Fruit fly (Drosophila melanogaster) whole organism, embryonic: ENCODE results near the gene Hexim.
A peak's percentile ranks its signal among the peaks of the same experiment; 100 is the strongest.

Experiments used
- Ada2b ChIP-seq: fragments of 200-800 bp; sonication (Bioruptor generic); IDR thresholded peaks from 2 replicates; pipeline ENCODE4 v1.3.6; 2022; ENCODE audit warnings: missing biosample characterization, missing genetic modification characterization
- Adf1 ChIP-seq: fragments of 200-800 bp; sonication (Bioruptor generic); IDR thresholded peaks from 2 replicates; pipeline ENCODE4 v1.3.6; 2022; ENCODE audit warnings: missing biosample characterization, missing genetic modification characterization
- Bgb ChIP-seq: fragments of 200-800 bp; sonication (Bioruptor generic); IDR thresholded peaks from 2 replicates; pipeline ENCODE4 v1.3.6; 2022; ENCODE audit warnings: missing biosample characterization, missing genetic modification characterization; ENCODE audit not compliant: partially characterized antibody
- CG11085 ChIP-seq: fragments of 200-800 bp; sonication (Bioruptor generic); IDR thresholded peaks from 2 replicates; pipeline ENCODE4 v1.3.6; 2022; ENCODE audit warnings: missing biosample characterization, missing genetic modification characterization
- CG11504 ChIP-seq: fragments of 200-800 bp; sonication (Bioruptor generic); optimal IDR thresholded peaks from 3 replicates; lab custom pipeline; 2019; ENCODE audit warnings: missing biosample characterization, mild to moderate bottlenecking, missing genetic modification characterization, moderate library complexity
- CG12659 ChIP-seq: fragments of 200-800 bp; sonication (Bioruptor generic); optimal IDR thresholded peaks from 3 replicates; lab custom pipeline; 2017; ENCODE audit warnings: mild to moderate bottlenecking, missing biosample characterization, missing genetic modification reagents, missing genetic modification characterization
- CG12769 ChIP-seq: fragments of 200-800 bp; sonication (Bioruptor generic); optimal IDR thresholded peaks from 2 replicates; lab custom pipeline; 2019; ENCODE audit warnings: missing biosample characterization, mild to moderate bottlenecking, missing genetic modification characterization, moderate library complexity
- CG13296 ChIP-seq: fragments of 200-800 bp; sonication (Bioruptor generic); optimal IDR thresholded peaks from 3 replicates; lab custom pipeline; 2018; ENCODE audit warnings: missing biosample characterization, mild to moderate bottlenecking, missing genetic modification characterization
- CG16779 ChIP-seq: fragments of 200-800 bp; sonication (Bioruptor generic); IDR thresholded peaks from 2 replicates; pipeline ENCODE4 v1.3.6; 2022; ENCODE audit warnings: missing biosample characterization, missing genetic modification characterization
- CG16815 ChIP-seq: fragments of 200-800 bp; sonication (Bioruptor generic); optimal IDR thresholded peaks from 3 replicates; lab custom pipeline; 2017; ENCODE audit warnings: missing biosample characterization, mild to moderate bottlenecking, missing genetic modification characterization
- CG2120 ChIP-seq: fragments of 200-800 bp; sonication (Bioruptor generic); optimal IDR thresholded peaks from 3 replicates; lab custom pipeline; 2016; ENCODE audit warnings: missing biosample characterization, missing genetic modification characterization
- CG33213 ChIP-seq: fragments of 200-800 bp; sonication (Bioruptor generic); optimal IDR thresholded peaks from 3 replicates; lab custom pipeline; 2016; ENCODE audit warnings: missing biosample characterization, missing genetic modification characterization
- CG34224 ChIP-seq: fragments of 200-800 bp; sonication (Bioruptor generic); IDR thresholded peaks from 3 replicates; pipeline ENCODE4 v1.3.6; 2022; ENCODE audit warnings: missing biosample characterization, missing genetic modification characterization; ENCODE audit not compliant: partially characterized antibody
- CG5953 ChIP-seq: fragments of 200-800 bp; sonication (Bioruptor generic); IDR thresholded peaks from 2 replicates; pipeline ENCODE4 v1.3.6; 2022; ENCODE audit warnings: missing biosample characterization, missing genetic modification characterization
- CG7839 ChIP-seq: fragments of 200-800 bp; sonication (Bioruptor generic); optimal IDR thresholded peaks from 3 replicates; lab custom pipeline; 2018; ENCODE audit warnings: missing biosample characterization, mild to moderate bottlenecking, missing genetic modification characterization, moderate library complexity
- CG9437 ChIP-seq: fragments of 200-800 bp; sonication (Bioruptor generic); optimal IDR thresholded peaks from 2 replicates; lab custom pipeline; 2018; ENCODE audit warnings: missing biosample characterization, mild to moderate bottlenecking, missing genetic modification characterization
- CHES-1-like ChIP-seq: fragments of 200-800 bp; sonication (Bioruptor generic); optimal IDR thresholded peaks from 2 replicates; lab custom pipeline; 2016; ENCODE audit warnings: missing biosample characterization, missing genetic modification characterization
- D19B ChIP-seq: fragments of 200-800 bp; sonication (Bioruptor generic); optimal IDR thresholded peaks from 2 replicates; lab custom pipeline; 2017; ENCODE audit warnings: missing biosample characterization, mild to moderate bottlenecking, missing genetic modification characterization
- Dll ChIP-seq: fragments of 200-800 bp; sonication (Bioruptor generic); IDR thresholded peaks from 4 replicates; pipeline ENCODE4 v1.3.6; 2022; ENCODE audit warnings: missing biosample characterization, missing genetic modification characterization; ENCODE audit not compliant: partially characterized antibody
- H2.0 ChIP-seq: fragments of 200-800 bp; sonication (Bioruptor generic); IDR thresholded peaks from 2 replicates; pipeline ENCODE4 v1.3.6; 2022; ENCODE audit warnings: missing biosample characterization, missing genetic modification characterization
- HLHmδ ChIP-seq: fragments of 200-800 bp; sonication (Bioruptor generic); optimal IDR thresholded peaks from 2 replicates; lab custom pipeline; 2018; ENCODE audit warnings: missing biosample characterization, mild to moderate bottlenecking, missing genetic modification characterization, moderate library complexity
- MBD-R2 ChIP-seq: fragments of 200-800 bp; sonication (Bioruptor generic); IDR thresholded peaks from 2 replicates; pipeline ENCODE4 v1.3.6; 2022; ENCODE audit warnings: missing biosample characterization, missing genetic modification characterization
- Med ChIP-seq: fragments of 200-800 bp; sonication (Bioruptor generic); peaks from one replicate; lab custom pipeline; 2016; ENCODE audit warnings: missing biosample characterization, missing genetic modification characterization, mild to moderate bottlenecking, inconsistent platforms, moderate library complexity
- NFAT ChIP-seq: fragments of 200-800 bp; sonication (Bioruptor generic); IDR thresholded peaks from 2 replicates; pipeline ENCODE4 v1.3.6; 2022; ENCODE audit warnings: missing biosample characterization, missing genetic modification characterization
- Nf-YC ChIP-seq: fragments of 200-800 bp; optimal IDR thresholded peaks from 3 replicates; lab custom pipeline; 2019; ENCODE audit warnings: missing biosample characterization, mild to moderate bottlenecking, missing genetic modification characterization, moderate library complexity
- PHDP ChIP-seq: fragments of 200-800 bp; sonication (Bioruptor generic); optimal IDR thresholded peaks from 3 replicates; lab custom pipeline; 2018; ENCODE audit warnings: missing biosample characterization, mild to moderate bottlenecking, missing genetic modification characterization, moderate library complexity
- Six4 ChIP-seq: fragments of 200-800 bp; sonication (Bioruptor generic); optimal IDR thresholded peaks from 2 replicates; lab custom pipeline; 2016; ENCODE audit warnings: missing biosample characterization, missing genetic modification characterization
- ap ChIP-seq: fragments of 200-800 bp; sonication (Bioruptor generic); IDR thresholded peaks from 2 replicates; pipeline ENCODE4 v1.3.6; 2022; ENCODE audit warnings: missing biosample characterization, missing genetic modification characterization
- cg ChIP-seq: fragments of 200-800 bp; sonication (Bioruptor generic); optimal IDR thresholded peaks from 3 replicates; lab custom pipeline; 2019; ENCODE audit warnings: missing biosample characterization, mild to moderate bottlenecking, missing genetic modification characterization, moderate library complexity
- croc ChIP-seq: fragments of 200-800 bp; sonication (Bioruptor generic); conservative IDR thresholded peaks from 3 replicates; pipeline ENCODE4 v1.3.6; 2022; ENCODE audit warnings: missing biosample characterization, missing genetic modification characterization
- dati ChIP-seq: fragments of 200-800 bp; sonication (Bioruptor generic); IDR thresholded peaks from 2 replicates; pipeline ENCODE4 v1.3.6; 2022; ENCODE audit warnings: missing biosample characterization, missing genetic modification characterization
- fd3F ChIP-seq: fragments of 200-800 bp; sonication (Bioruptor generic); optimal IDR thresholded peaks from 2 replicates; lab custom pipeline; 2018; ENCODE audit warnings: missing biosample characterization, mild to moderate bottlenecking, missing genetic modification characterization, moderate library complexity
- gt ChIP-seq: fragments of 200-800 bp; sonication (Bioruptor generic); IDR thresholded peaks from 2 replicates; pipeline ENCODE4 v1.3.6; 2022; ENCODE audit warnings: missing biosample characterization, missing genetic modification characterization
- kay ChIP-seq: fragments of 200-800 bp; sonication (Bioruptor generic); optimal IDR thresholded peaks from 2 replicates; lab custom pipeline; 2016; ENCODE audit warnings: missing biosample characterization, missing genetic modification characterization
- lilli ChIP-seq: fragments of 200-800 bp; sonication (Bioruptor generic); optimal IDR thresholded peaks from 3 replicates; lab custom pipeline; 2016; ENCODE audit warnings: missing biosample characterization, missing genetic modification characterization
- lola ChIP-seq, 3 experiments: fragments of >200 bp in 2 of 3; fragments of 200-800 bp in 1 of 3; sonication (Bioruptor generic) in 1 of 3; optimal IDR thresholded peaks; 2 replicates each; lab custom pipeline; 2017 to 2019; ENCODE audit warnings: missing biosample characterization in 3 of 3, missing genetic modification characterization in 3 of 3, mild to moderate bottlenecking in 1 of 3, moderate library complexity in 1 of 3
- nerfin-2 ChIP-seq: fragments of 200-800 bp; sonication (Bioruptor generic); IDR thresholded peaks from 2 replicates; pipeline ENCODE4 v1.3.6; 2022; ENCODE audit warnings: missing biosample characterization, missing genetic modification characterization; ENCODE audit not compliant: partially characterized antibody
- onecut ChIP-seq: fragments of 200-800 bp; sonication (Bioruptor generic); IDR thresholded peaks from 2 replicates; pipeline ENCODE4 v1.3.6; 2022; ENCODE audit warnings: missing biosample characterization, missing genetic modification characterization
- peb ChIP-seq: fragments of 200-800 bp; sonication (Bioruptor generic); IDR thresholded peaks from 2 replicates; pipeline ENCODE4 v1.3.6; 2022; ENCODE audit warnings: missing biosample characterization, missing genetic modification characterization
- rib ChIP-seq: fragments of 200-800 bp; sonication (Bioruptor generic); IDR thresholded peaks from 2 replicates; pipeline ENCODE4 v1.3.6; 2022; ENCODE audit warnings: missing biosample characterization, missing genetic modification characterization
- ro ChIP-seq: fragments of 200-800 bp; sonication (Bioruptor generic); IDR thresholded peaks from 2 replicates; pipeline ENCODE4 v1.3.6; 2022; ENCODE audit warnings: missing biosample characterization, missing genetic modification characterization
- sd ChIP-seq: fragments of 200-800 bp; sonication (Bioruptor generic); optimal IDR thresholded peaks from 3 replicates; lab custom pipeline; 2018; ENCODE audit warnings: missing biosample characterization, mild to moderate bottlenecking, missing genetic modification characterization, moderate library complexity
- sens ChIP-seq: fragments of 200-800 bp; sonication (Bioruptor generic); peaks from one replicate; lab custom pipeline; 2016; ENCODE audit warnings: missing biosample characterization, missing genetic modification characterization
- sens-2 ChIP-seq: fragments of 200-800 bp; sonication (Bioruptor generic); IDR thresholded peaks from 2 replicates; pipeline ENCODE4 v1.3.6; 2022; ENCODE audit warnings: missing biosample characterization, missing genetic modification characterization
- seq ChIP-seq: fragments of 200-800 bp; sonication (Bioruptor generic); IDR thresholded peaks from 2 replicates; pipeline ENCODE4 v1.3.6; 2022; ENCODE audit warnings: missing biosample characterization, missing genetic modification characterization
- sqz ChIP-seq: fragments of 200-800 bp; sonication (Bioruptor generic); optimal IDR thresholded peaks from 3 replicates; lab custom pipeline; 2018; ENCODE audit warnings: missing biosample characterization, mild to moderate bottlenecking, missing genetic modification characterization
- unc-4 ChIP-seq: fragments of 200-800 bp; sonication (Bioruptor generic); IDR thresholded peaks from 2 replicates; pipeline ENCODE4 v1.3.6; 2022; ENCODE audit warnings: missing biosample characterization, missing genetic modification characterization; ENCODE audit not compliant: partially characterized antibody
- wdn ChIP-seq: fragments of 200-800 bp; sonication (Bioruptor generic); IDR thresholded peaks from 2 replicates; pipeline ENCODE4 v1.3.6; 2022; ENCODE audit warnings: missing biosample characterization, missing genetic modification characterization
- zf30C ChIP-seq: fragments of 200-800 bp; sonication (Bioruptor generic); optimal IDR thresholded peaks from 3 replicates; lab custom pipeline; 2018; ENCODE audit warnings: missing biosample characterization, mild to moderate bottlenecking, missing genetic modification characterization

Hexim gene

DNA sequence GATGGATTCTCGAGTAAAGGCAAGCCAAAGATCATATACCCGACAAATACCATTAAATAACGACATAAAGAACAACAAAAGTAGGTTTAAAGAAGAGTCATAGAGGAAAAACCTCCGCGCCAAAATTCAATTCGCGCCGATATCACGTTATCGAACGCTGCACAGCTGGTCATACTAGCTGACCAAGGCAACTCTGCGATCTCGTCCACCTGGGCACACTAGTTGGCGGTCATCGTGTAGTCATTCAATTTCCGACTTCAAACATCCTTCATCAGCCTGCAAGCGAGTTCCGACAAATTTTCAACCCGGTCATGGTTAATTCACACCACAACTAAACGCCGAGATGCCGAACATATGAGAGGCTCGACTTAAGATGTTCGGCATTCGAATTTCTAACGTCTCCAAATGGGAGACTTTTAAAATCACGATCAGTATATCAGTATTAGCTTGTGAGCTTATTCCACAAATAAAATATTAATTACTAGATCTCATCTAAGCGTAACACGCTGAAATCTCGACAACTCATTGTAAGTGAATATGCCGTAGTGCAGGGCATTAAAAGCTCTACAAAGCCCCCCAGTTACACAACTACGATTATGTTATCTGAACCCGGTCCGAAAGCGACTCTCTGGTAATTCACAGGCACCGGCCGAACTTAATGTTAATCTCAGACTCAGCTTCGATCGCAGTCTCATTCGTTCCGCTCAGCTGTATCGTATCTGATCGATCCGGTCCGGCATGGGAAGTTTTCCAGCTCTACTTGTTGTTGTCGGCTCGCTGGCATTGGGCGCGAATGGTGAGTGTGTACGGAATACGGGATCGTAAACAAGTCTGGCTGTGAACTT lies 2.3 kb upstream of the Hexim start, which contains the start of gene CG3505 (continued):
- TF ChIP-seq CG2120 (GFP tag; lab: Kevin White, UChicago) (peak; percentile 46), CG33213 (GFP tag; lab: Kevin White, UChicago) (no peak), Bgb (GFP tag; lab: Robert Waterston, UW) (peak; percentile 38), lola (GFP tag; optimal IDR thresholded peaks at IDR 0.05; lab: Kevin White, UChicago) (no peak), CG5953 (GFP tag; lab: Robert Waterston, UW) (no peak), seq (GFP tag; lab: Robert Waterston, UW) (no peak), PHDP (tag; lab: Kevin White, UChicago) (peak; percentile 27), CG11504 (tag; lab: Kevin White, UChicago) (no peak), zf30C (GFP tag; lab: Kevin White, UChicago) (no peak), dati (GFP tag; lab: Robert Waterston, UW) (no peak), fd3F (GFP tag; lab: Kevin White, UChicago) (peak; percentile 12), NFAT (peak; percentile 33; the same call in 1 of the 2 replicates), peb (no peak), sd (tag; lab: Kevin White, UChicago) (no peak), Adf1 (GFP tag; lab: Robert Waterston, UW) (no peak), CG34224 (no peak), kay (GFP tag; lab: Kevin White, UChicago) (peak; percentile 3), unc-4 (GFP tag; lab: Robert Waterston, UW) (0 out of 2 replicates have a peak, but pooled peaks have one; percentile 33), sqz (no peak), gt (GFP tag; lab: Robert Waterston, UW) (no peak), lilli (GFP tag; lab: Kevin White, UChicago) (peak; percentile 56), CG13296 (GFP tag; lab: Kevin White, UChicago) (peak; percentile 74), CG12769 (peak; percentile 87), D19B (GFP tag; lab: Kevin White, UChicago) (no peak), CG9437 (GFP tag; lab: Kevin White, UChicago) (no peak), rib (GFP tag; lab: Robert Waterston, UW) (no peak), CG12659 (GFP tag; lab: Kevin White, UChicago) (peak; percentile 40), Nf-YC (tag; lab: Kevin White, UChicago) (no peak), CG16779 (no peak), Med (GFP tag; lab: Kevin White, UChicago) (peak; percentile 78), MBD-R2 (GFP tag; lab: Robert Waterston, UW) (0 out of 2 replicates have a peak, but pooled peaks have one; percentile 19), onecut (GFP tag; lab: Robert Waterston, UW) (no peak; the same call in 1 of the 2 replicates), cg (GFP tag; lab: Kevin White, UChicago) (no peak), nerfin-2 (GFP tag; lab: Robert Waterston, UW) (no peak), CG7839 (tag; lab: Kevin White, UChicago) (peak; percentile 41), sens-2 (GFP tag; lab: Robert Waterston, UW) (no peak), CG11085 (GFP tag; lab: Robert Waterston, UW) (no peak), Six4 (GFP tag; lab: Kevin White, UChicago) (no peak), CG16815 (GFP tag; lab: Kevin White, UChicago) (no peak), HLHmδ (GFP tag; lab: Kevin White, UChicago) (peak; percentile 22), H2.0 (GFP tag; lab: Robert Waterston, UW) (peak; percentile 44; the same call in 1 of the 2 replicates), wdn (no peak), ro (no peak), sens (GFP tag; lab: Kevin White, UChicago) (peak; percentile 73), ap (GFP tag; lab: Robert Waterston, UW) (no peak; the same call in 1 of the 2 replicates), CHES-1-like (GFP tag; lab: Kevin White, UChicago) (no peak), Dll (GFP tag; lab: Robert Waterston, UW) (no peak), croc (GFP tag; lab: Robert Waterston, UW) (no peak), Ada2b (GFP tag; lab: Robert Waterston, UW) (peak; percentile 49; the same call in 1 of the 2 replicates)
